Fruit fly (Drosophila melanogaster): Measurements from ENCODE around the gene CG2006.
A peak's percentile ranks its signal among the peaks of the same experiment; 100 is the strongest.

Gene CG2006

DNA sequence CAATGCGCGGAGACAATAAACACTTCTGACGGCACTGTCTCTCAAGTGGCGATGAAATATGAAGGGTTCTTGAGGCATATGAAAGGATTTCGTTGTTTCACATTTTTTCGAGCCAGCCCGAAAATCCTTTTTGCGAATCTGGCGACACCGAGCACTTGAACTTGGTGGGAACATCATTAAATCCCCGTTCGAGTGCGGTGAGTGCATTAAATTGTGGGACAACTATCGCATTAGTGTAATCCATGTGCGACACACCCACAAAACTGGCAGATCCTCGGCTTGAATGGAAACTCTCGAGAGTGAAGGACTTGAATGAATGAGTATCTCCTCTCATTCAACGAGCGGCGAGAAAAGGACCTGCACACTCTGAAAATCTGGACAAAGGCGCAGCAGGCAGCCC is 27.5 kb downstream of the CG2006 start:
- TF ChIP-seq rgr (GFP tag; optimal IDR thresholded peaks at IDR 0.05), result no peak
- TF ChIP-seq Abd-B (GFP tag; optimal IDR thresholded peaks at IDR 0.05), result no peak
- no peak for TF ChIP-seq Dfd (GFP tag; optimal IDR thresholded peaks at IDR 0.05)
- TF ChIP-seq CrebA (GFP tag; optimal IDR thresholded peaks at IDR 0.05; ENCODE audit: borderline replicate concordance), result no peak
- no peak for TF ChIP-seq usp (GFP tag; optimal IDR thresholded peaks at IDR 0.05)
- no peak for TF ChIP-seq fru (GFP tag; optimal IDR thresholded peaks at IDR 0.05)
- TF ChIP-seq Rel (GFP tag; optimal IDR thresholded peaks at IDR 0.05), result no peak
- TF ChIP-seq Rel (tag; optimal IDR thresholded peaks at IDR 0.05), result no peak
- TF ChIP-seq Mio (GFP tag; optimal IDR thresholded peaks at IDR 0.05), result no peak
- TF ChIP-seq CG32264 (GFP tag; optimal IDR thresholded peaks at IDR 0.05), result no peak
- TF ChIP-seq jim (GFP tag; optimal IDR thresholded peaks at IDR 0.05), result no peak
- no peak for TF ChIP-seq N (GFP tag; optimal IDR thresholded peaks at IDR 0.05)
- no peak for TF ChIP-seq CG9705 (GFP tag; optimal IDR thresholded peaks at IDR 0.05)
- no peak for TF ChIP-seq sv (GFP tag; optimal IDR thresholded peaks at IDR 0.05)
- no peak for TF ChIP-seq brk (GFP tag; optimal IDR thresholded peaks at IDR 0.05)
- no peak for TF ChIP-seq Jra (GFP tag; optimal IDR thresholded peaks at IDR 0.05)
- no peak for TF ChIP-seq woc (GFP tag; optimal IDR thresholded peaks at IDR 0.05)
- no peak for TF ChIP-seq foxo (GFP tag; optimal IDR thresholded peaks at IDR 0.05)
- no peak for TF ChIP-seq Hr78 (GFP tag; optimal IDR thresholded peaks at IDR 0.05)

DNA sequence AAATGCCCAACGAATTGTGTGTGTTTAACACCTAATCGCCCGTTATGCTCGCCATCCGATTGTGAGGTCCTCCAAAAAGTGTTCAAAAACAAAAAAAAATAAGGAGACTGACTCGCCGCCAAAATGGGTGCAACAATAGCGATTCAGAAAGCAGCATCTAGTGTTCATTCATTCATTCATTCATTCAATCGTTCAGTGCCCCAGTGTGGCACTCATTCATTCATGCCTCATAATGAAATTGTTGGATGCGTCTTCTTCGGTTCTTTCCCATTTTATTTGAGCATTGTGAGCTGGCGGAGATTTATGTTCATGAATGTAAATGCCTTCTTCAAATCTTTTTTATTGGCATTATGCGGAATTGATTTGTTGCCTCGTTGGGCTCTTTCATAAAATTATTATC is 28.7 kb downstream of the CG2006 start:
- TF ChIP-seq Dif (GFP tag; optimal IDR thresholded peaks at IDR 0.05; ENCODE audit: partially characterized antibody) (no peak), pan (optimal IDR thresholded peaks at IDR 0.05) (no peak), Vsx2 (GFP tag; optimal IDR thresholded peaks at IDR 0.05; ENCODE audit: partially characterized antibody) (no peak), psq (GFP tag; optimal IDR thresholded peaks at IDR 0.05) (no peak), CrebA (GFP tag; optimal IDR thresholded peaks at IDR 0.05; ENCODE audit: borderline replicate concordance) (no peak), dl (GFP tag; optimal IDR thresholded peaks at IDR 0.05; ENCODE audit: insufficient read depth in 1 of 2, partially characterized antibody in 2 of 2) (no peak), dsf (GFP tag; optimal IDR thresholded peaks at IDR 0.05; ENCODE audit: borderline replicate concordance) (no peak), Myc (optimal IDR thresholded peaks at IDR 0.05) (no peak), ey (GFP tag; optimal IDR thresholded peaks at IDR 0.05) (no peak), Hr78 (GFP tag; optimal IDR thresholded peaks at IDR 0.05) (no peak), h (GFP tag; optimal IDR thresholded peaks at IDR 0.05) (no peak), fru (GFP tag; optimal IDR thresholded peaks at IDR 0.05) (no peak), jim (GFP tag; optimal IDR thresholded peaks at IDR 0.05) (no peak), Hr83 (GFP tag; optimal IDR thresholded peaks at IDR 0.05; ENCODE audit: poor library complexity, severe bottlenecking) (no peak)

- TF ChIP-seq N (GFP tag; optimal IDR thresholded peaks at IDR 0.05) (no peak), Dfd (GFP tag; optimal IDR thresholded peaks at IDR 0.05) (no peak), pan (optimal IDR thresholded peaks at IDR 0.05) (no peak), fru (GFP tag; optimal IDR thresholded peaks at IDR 0.05) (no peak), OdsH (GFP tag; optimal IDR thresholded peaks at IDR 0.05) (no peak), Abd-B (GFP tag; optimal IDR thresholded peaks at IDR 0.05) (no peak)
Observed at dm6 chr3R:29518498-29518897, 29.2 kb downstream of the CG2006 start.

DNA sequence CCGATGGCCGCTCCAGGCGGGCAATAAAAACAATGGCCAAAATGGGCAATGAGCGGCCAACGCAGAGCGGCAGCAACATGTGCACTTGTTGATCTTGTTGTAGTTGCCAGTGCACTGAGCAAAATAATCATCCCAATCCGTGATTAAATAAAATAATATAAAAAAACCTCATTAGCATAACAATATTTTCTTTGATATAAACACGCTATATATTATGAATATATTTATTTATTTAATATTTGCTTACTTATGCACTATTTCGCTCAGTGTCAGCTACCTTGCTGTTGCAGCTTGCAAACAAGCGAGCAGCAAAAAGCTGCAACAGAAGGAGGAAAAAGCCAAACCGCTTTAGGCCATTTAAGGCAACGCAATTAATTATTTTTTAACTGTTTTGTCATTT is 30.1 kb downstream of the CG2006 start:
- peak; percentile 55 for TF ChIP-seq brk (GFP tag; optimal IDR thresholded peaks at IDR 0.05)
- peak; percentile 39 for TF ChIP-seq Hnf4 (GFP tag; optimal IDR thresholded peaks at IDR 0.05)
- TF ChIP-seq Sp1 (GFP tag; optimal IDR thresholded peaks at IDR 0.05), result peak; percentile 80
- TF ChIP-seq HLH106 (tag; optimal IDR thresholded peaks at IDR 0.05), result peak; percentile 82
- no peak for TF ChIP-seq GATAd (GFP tag; optimal IDR thresholded peaks at IDR 0.05)
- TF ChIP-seq foxo (GFP tag; optimal IDR thresholded peaks at IDR 0.05), result peak in 1 of 2 experiments; percentile 71
- TF ChIP-seq sage (GFP tag; optimal IDR thresholded peaks at IDR 0.05), result peak; percentile 37
- TF ChIP-seq rgr (GFP tag; optimal IDR thresholded peaks at IDR 0.05), result peak; percentile 57
- TF ChIP-seq psq (GFP tag; optimal IDR thresholded peaks at IDR 0.05), result peak; percentile 60
- no peak for TF ChIP-seq N (GFP tag; optimal IDR thresholded peaks at IDR 0.05)
- peak; percentile 44 for TF ChIP-seq OdsH (GFP tag; optimal IDR thresholded peaks at IDR 0.05)
- TF ChIP-seq CG9705 (GFP tag; optimal IDR thresholded peaks at IDR 0.05), result peak; percentile 62
- peak; percentile 51 for TF ChIP-seq fru (GFP tag; optimal IDR thresholded peaks at IDR 0.05)
- TF ChIP-seq br (GFP tag; optimal IDR thresholded peaks at IDR 0.05), result peak; percentile 30
- peak; percentile 53 for TF ChIP-seq h (GFP tag; optimal IDR thresholded peaks at IDR 0.05)
- TF ChIP-seq Rel (GFP tag; optimal IDR thresholded peaks at IDR 0.05), result no peak
- peak; percentile 38 for TF ChIP-seq Rel (tag; optimal IDR thresholded peaks at IDR 0.05)
- no peak for TF ChIP-seq Jra (GFP tag; optimal IDR thresholded peaks at IDR 0.05)
- TF ChIP-seq Myc (optimal IDR thresholded peaks at IDR 0.05), result no peak
- TF ChIP-seq dmrt93B (GFP tag; optimal IDR thresholded peaks at IDR 0.05), result peak; percentile 46
- TF ChIP-seq ey (GFP tag; optimal IDR thresholded peaks at IDR 0.05), result no peak
